Worm (Caenorhabditis elegans): Measurements from ENCODE around the gene C16B8.3.

C16B8.3 gene

ce11 chrX:4007724-4008123, 39.3 kb upstream of the C16B8.3 start (continued):
- TF ChIP-seq ekl-4 (GFP tag; IDR thresholded peaks at IDR 0.05) (no peak), xnd-1 (tag; optimal IDR thresholded peaks at IDR 0.05) (no peak), hlh-12 (tag; optimal IDR thresholded peaks at IDR 0.05) (no peak), atf-7 (tag; optimal IDR thresholded peaks at IDR 0.05) (peak; percentile 44), nhr-27 (tag; optimal IDR thresholded peaks at IDR 0.05) (no peak), D2030.7 (GFP tag; IDR thresholded peaks at IDR 0.05) (no peak), bed-2 (GFP tag; IDR thresholded peaks at IDR 0.05) (no peak), F57C9.4 (tag; optimal IDR thresholded peaks at IDR 0.05) (no peak), snpc-3.4 (tag; optimal IDR thresholded peaks at IDR 0.05) (no peak), mes-4 (tag; optimal IDR thresholded peaks at IDR 0.05) (no peak), Y95B8A.8 (GFP tag; IDR thresholded peaks at IDR 0.05) (no peak), athp-1 (tag; optimal IDR thresholded peaks at IDR 0.05) (no peak), lsl-1 (GFP tag; optimal IDR thresholded peaks at IDR 0.05) (no peak), nfya-1 (tag; optimal IDR thresholded peaks at IDR 0.05; ENCODE audit: borderline replicate concordance, insufficient read depth) (no peak), nhr-90 (tag; optimal IDR thresholded peaks at IDR 0.05) (peak; percentile 87), nhr-179 (tag; optimal IDR thresholded peaks at IDR 0.05) (peak; percentile 2), snpc-4 (GFP tag; optimal IDR thresholded peaks at IDR 0.05) (no peak), snpc-4 (tag; optimal IDR thresholded peaks at IDR 0.05) (peak in 1 of 4 experiments; percentile 8), B0019.2 (GFP tag; conservative IDR thresholded peaks at IDR 0.05) (no peak), zfh-2 (GFP tag; conservative IDR thresholded peaks at IDR 0.05) (no peak), somi-1 (GFP tag; optimal IDR thresholded peaks at IDR 0.05) (no peak), ztf-22 (GFP tag; optimal IDR thresholded peaks at IDR 0.05) (peak; percentile 71), chd-7 (tag; optimal IDR thresholded peaks at IDR 0.05) (no peak), tbx-9 (tag; optimal IDR thresholded peaks at IDR 0.05; ENCODE audit: borderline replicate concordance) (no peak), F49E8.2 (tag; optimal IDR thresholded peaks at IDR 0.05; ENCODE audit: insufficient read depth) (no peak), dpff-1 (tag; optimal IDR thresholded peaks at IDR 0.05) (no peak), ztf-26 (tag; optimal IDR thresholded peaks at IDR 0.05) (peak; percentile 45), lir-1 (GFP tag; conservative IDR thresholded peaks at IDR 0.05) (no peak), let-526 (GFP tag; IDR thresholded peaks at IDR 0.05) (no peak), T26A5.8 (tag; optimal IDR thresholded peaks at IDR 0.05) (no peak), hmg-20 (GFP tag; IDR thresholded peaks at IDR 0.05) (no peak), gei-17 (GFP tag; optimal IDR thresholded peaks at IDR 0.05) (peak; percentile 13), ama-1 (optimal IDR thresholded peaks at IDR 0.05) (no peak), ama-1 (GFP tag; optimal IDR thresholded peaks at IDR 0.05) (peak in 1 of 2 experiments; percentile 9), madf-10 (tag; optimal IDR thresholded peaks at IDR 0.05) (peak; percentile 81), F37B4.10 (GFP tag; IDR thresholded peaks at IDR 0.05) (no peak), lin-26 (GFP tag; IDR thresholded peaks at IDR 0.05) (no peak), die-1 (tag; optimal IDR thresholded peaks at IDR 0.05) (no peak), C17E4.6 (GFP tag; IDR thresholded peaks at IDR 0.05) (no peak), egrh-3 (GFP tag; IDR thresholded peaks at IDR 0.05) (no peak), hrde-1 (tag; optimal IDR thresholded peaks at IDR 0.05; ENCODE audit: borderline replicate concordance) (no peak), madf-8 (GFP tag; conservative IDR thresholded peaks at IDR 0.05) (no peak), sptf-2 (GFP tag; optimal IDR thresholded peaks at IDR 0.05) (no peak), ztf-6 (GFP tag; IDR thresholded peaks at IDR 0.05) (no peak), attf-6 (GFP tag; IDR thresholded peaks at IDR 0.05) (no peak), ztf-3 (GFP tag; optimal IDR thresholded peaks at IDR 0.05) (no peak), efl-1 (GFP tag; optimal IDR thresholded peaks at IDR 0.05) (no peak), lag-1 (GFP tag; IDR thresholded peaks at IDR 0.05) (no peak), ceh-91 (GFP tag; IDR thresholded peaks at IDR 0.05) (no peak), egl-18 (GFP tag; IDR thresholded peaks at IDR 0.05) (no peak)

All from whole organism, young adult.